Fruit fly (Drosophila melanogaster): ENCODE data around the gene CG42366.

CG42366 gene

DNA sequence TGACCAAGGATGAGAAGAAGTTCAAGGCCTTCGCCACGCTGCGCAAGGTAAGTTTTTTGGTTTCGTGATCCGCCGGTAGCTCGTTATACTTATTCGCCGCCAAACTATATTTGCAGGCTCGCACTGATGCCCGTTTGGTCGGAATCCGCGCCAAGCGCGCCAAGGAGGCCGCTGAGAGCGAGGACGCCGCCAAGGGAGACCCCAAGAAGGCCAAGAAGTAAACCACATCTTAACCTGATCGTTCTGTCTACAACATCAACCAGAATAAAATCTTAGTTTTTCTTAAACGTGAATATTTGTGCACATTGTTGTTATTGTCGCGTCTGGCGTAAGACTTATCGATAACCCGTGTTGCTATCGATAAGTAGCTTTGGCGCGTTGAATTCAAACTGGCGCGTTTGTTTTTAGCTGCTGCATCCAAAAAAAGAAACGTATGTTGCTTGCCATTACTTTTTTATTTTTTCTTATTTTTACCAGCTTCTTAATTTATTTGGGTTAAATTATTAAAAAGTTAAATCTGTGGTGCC lies 43.3 kb downstream of the CG42366 start:
- no peak for TF ChIP-seq Hr83 (GFP tag; optimal IDR thresholded peaks at IDR 0.05; ENCODE audit: poor library complexity, severe bottlenecking)
- no peak for TF ChIP-seq h (GFP tag; optimal IDR thresholded peaks at IDR 0.05)
- TF ChIP-seq sv (GFP tag; optimal IDR thresholded peaks at IDR 0.05): no peak
- no peak for TF ChIP-seq GATAd (GFP tag; optimal IDR thresholded peaks at IDR 0.05)
- no peak for TF ChIP-seq Mio (GFP tag; optimal IDR thresholded peaks at IDR 0.05)
- TF ChIP-seq fru (GFP tag; optimal IDR thresholded peaks at IDR 0.05): no peak
- no peak for TF ChIP-seq ey (GFP tag; optimal IDR thresholded peaks at IDR 0.05)
- TF ChIP-seq woc (GFP tag; optimal IDR thresholded peaks at IDR 0.05): no peak
- no peak for TF ChIP-seq CG9705 (GFP tag; optimal IDR thresholded peaks at IDR 0.05)
- no peak for TF ChIP-seq OdsH (GFP tag; optimal IDR thresholded peaks at IDR 0.05)
- no peak for TF ChIP-seq Hnf4 (GFP tag; optimal IDR thresholded peaks at IDR 0.05)
- TF ChIP-seq brk (GFP tag; optimal IDR thresholded peaks at IDR 0.05): no peak

DNA sequence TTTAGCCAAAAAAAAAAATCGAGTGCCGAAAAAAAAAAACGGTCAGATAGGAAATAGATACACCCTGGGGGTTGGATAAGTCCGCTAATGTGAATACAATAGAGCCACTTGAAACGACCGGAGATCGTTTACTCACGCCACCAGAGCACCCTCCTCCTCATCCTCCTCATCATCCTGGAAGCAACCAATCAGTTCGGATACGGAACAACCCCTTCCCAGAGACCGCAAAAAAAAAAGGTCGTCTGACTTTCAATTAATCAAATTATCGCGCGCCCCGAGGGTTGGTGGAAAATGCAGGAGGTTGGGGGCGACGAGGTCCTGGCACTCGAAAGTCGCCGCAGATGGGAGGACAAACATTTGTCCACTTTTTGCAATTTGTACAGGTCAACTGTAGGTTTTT lies 47.7 kb downstream of the CG42366 start:
- no peak for TF ChIP-seq Dif (GFP tag; optimal IDR thresholded peaks at IDR 0.05; ENCODE audit: partially characterized antibody)
- TF ChIP-seq fru (GFP tag; optimal IDR thresholded peaks at IDR 0.05): no peak
- no peak for TF ChIP-seq dsf (GFP tag; optimal IDR thresholded peaks at IDR 0.05; ENCODE audit: borderline replicate concordance)
- TF ChIP-seq OdsH (GFP tag; optimal IDR thresholded peaks at IDR 0.05): no peak
- no peak for TF ChIP-seq jim (GFP tag; optimal IDR thresholded peaks at IDR 0.05)
- no peak for TF ChIP-seq ey (GFP tag; optimal IDR thresholded peaks at IDR 0.05)
- TF ChIP-seq dl (GFP tag; optimal IDR thresholded peaks at IDR 0.05; ENCODE audit: insufficient read depth in 1 of 2, partially characterized antibody in 2 of 2): no peak
- TF ChIP-seq Mio (GFP tag; optimal IDR thresholded peaks at IDR 0.05): no peak
- TF ChIP-seq rgr (GFP tag; optimal IDR thresholded peaks at IDR 0.05): no peak
- no peak for TF ChIP-seq brk (GFP tag; optimal IDR thresholded peaks at IDR 0.05)
- no peak for TF ChIP-seq Abd-B (GFP tag; optimal IDR thresholded peaks at IDR 0.05)
- no peak for TF ChIP-seq CG9705 (GFP tag; optimal IDR thresholded peaks at IDR 0.05)
- no peak for TF ChIP-seq Dfd (GFP tag; optimal IDR thresholded peaks at IDR 0.05)
